Worm (Caenorhabditis elegans) whole organism, young adult: ENCODE measurements around the gene F14D2.8.

Experiments used
- D2030.7 ChIP-seq: fragments of 200-800 bp; sonication (Bioruptor generic); IDR thresholded peaks from 2 replicates; pipeline ENCODE4 v1.3.6; 2022; ENCODE audit warnings: missing genetic modification reagents, missing genetic modification characterization, missing compliant biosample characterization
- F10E7.11 ChIP-seq: sonication (generic microtip); optimal IDR thresholded peaks from 2 replicates; lab custom pipeline; 2017; ENCODE audit warnings: mild to moderate bottlenecking, missing genetic modification characterization, moderate library complexity, missing compliant biosample characterization
- F49E8.2 ChIP-seq: sonication (generic microtip); optimal IDR thresholded peaks from 3 replicates; lab custom pipeline; 2017; ENCODE audit warnings: missing genetic modification characterization, mild to moderate bottlenecking, missing compliant biosample characterization, antibody characterized with exemption, moderate library complexity; ENCODE audit not compliant: insufficient read depth
- F57A8.1 ChIP-seq: fragments of 200-800 bp; sonication (Bioruptor generic); optimal IDR thresholded peaks from 2 replicates; lab custom pipeline; 2018; ENCODE audit warnings: mild to moderate bottlenecking, missing genetic modification characterization, moderate library complexity, missing compliant biosample characterization
- F57C9.4 ChIP-seq: sonication (generic microtip); optimal IDR thresholded peaks from 2 replicates; lab custom pipeline; 2017; ENCODE audit warnings: mild to moderate bottlenecking, missing genetic modification characterization, missing compliant biosample characterization
- Y67H2A.10 ChIP-seq: fragments of 200-800 bp; sonication (Bioruptor generic); conservative IDR thresholded peaks from 2 replicates; pipeline ENCODE4 v1.3.6; 2022; ENCODE audit warnings: missing genetic modification reagents, missing genetic modification characterization, missing compliant biosample characterization
- akir-1 ChIP-seq: fragments of 200-800 bp; sonication (Bioruptor generic); optimal IDR thresholded peaks from 2 replicates; lab custom pipeline; 2018; ENCODE audit warnings: mild to moderate bottlenecking, missing genetic modification characterization, moderate library complexity, missing compliant biosample characterization
- aptf-3 ChIP-seq: fragments of 200-800 bp; sonication (Bioruptor generic); IDR thresholded peaks from 2 replicates; pipeline ENCODE4 v1.3.6; 2022; ENCODE audit warnings: missing genetic modification characterization, missing compliant biosample characterization
- bed-1 ChIP-seq: fragments of 200-800 bp; sonication (Bioruptor generic); IDR thresholded peaks from 2 replicates; pipeline ENCODE4 v1.3.6; 2022; ENCODE audit warnings: missing genetic modification reagents, missing genetic modification characterization, missing compliant biosample characterization
- ccch-3 ChIP-seq: fragments of 200-800 bp; sonication (Bioruptor generic); optimal IDR thresholded peaks from 2 replicates; lab custom pipeline; 2018; ENCODE audit warnings: mild to moderate bottlenecking, missing genetic modification characterization, missing compliant biosample characterization
- cebp-1 ChIP-seq, 2 experiments: fragments of 200-800 bp in 1 of 2; sonication (Bioruptor generic) in 1 of 2; sonication (generic microtip) in 1 of 2; IDR thresholded peaks in 1 of 2; optimal IDR thresholded peaks in 1 of 2; 2 replicates each; pipeline versions ENCODE4 v1.3.6 to Lab custom; 2017 to 2022; ENCODE audit warnings: missing compliant biosample characterization in 2 of 2, missing genetic modification characterization in 2 of 2, mild to moderate bottlenecking in 1 of 2, missing genetic modification reagents in 1 of 2, moderate library complexity in 1 of 2
- ceh-27 ChIP-seq: fragments of 200-800 bp; sonication (Bioruptor generic); optimal IDR thresholded peaks from 2 replicates; lab custom pipeline; 2018; ENCODE audit warnings: mild to moderate bottlenecking, missing genetic modification characterization, moderate library complexity, missing compliant biosample characterization
- ceh-91 ChIP-seq: fragments of 200-800 bp; sonication (Bioruptor generic); IDR thresholded peaks from 2 replicates; pipeline ENCODE4 v1.3.6; 2022; ENCODE audit warnings: missing genetic modification reagents, missing genetic modification characterization, missing compliant biosample characterization
- efl-1 ChIP-seq: fragments of 150-350 bp; optimal IDR thresholded peaks from 2 replicates; lab custom pipeline; 2014; ENCODE audit warnings: missing biosample characterization, missing genetic modification reagents, missing genetic modification characterization
- egrh-3 ChIP-seq: fragments of 200-800 bp; sonication (Bioruptor generic); IDR thresholded peaks from 2 replicates; pipeline ENCODE4 v1.3.6; 2022; ENCODE audit warnings: missing genetic modification reagents, missing genetic modification characterization, missing compliant biosample characterization
- ets-4 ChIP-seq: fragments of 200-800 bp; sonication (Bioruptor generic); optimal IDR thresholded peaks from 2 replicates; lab custom pipeline; 2018; ENCODE audit warnings: mild to moderate bottlenecking, missing genetic modification characterization, missing compliant biosample characterization
- hlh-26 ChIP-seq: fragments of 200-800 bp; sonication (Bioruptor generic); conservative IDR thresholded peaks from 2 replicates; pipeline ENCODE4 v1.3.6; 2022; ENCODE audit warnings: missing genetic modification reagents, missing genetic modification characterization, missing compliant biosample characterization
- hsf-1 ChIP-seq: fragments of 200-800 bp; sonication (Bioruptor generic); IDR thresholded peaks from 2 replicates; pipeline ENCODE4 v1.3.6; 2022; ENCODE audit warnings: missing genetic modification reagents, missing genetic modification characterization, missing compliant biosample characterization
- lag-1 ChIP-seq: fragments of 200-800 bp; sonication (Bioruptor generic); IDR thresholded peaks from 2 replicates; pipeline ENCODE4 v1.3.6; 2022; ENCODE audit warnings: missing genetic modification reagents, missing genetic modification characterization, missing compliant biosample characterization
- let-526 ChIP-seq: fragments of 200-800 bp; sonication (Bioruptor generic); IDR thresholded peaks from 2 replicates; pipeline ENCODE4 v1.3.6; 2022; ENCODE audit warnings: missing genetic modification reagents, missing genetic modification characterization, missing compliant biosample characterization
- let-607 ChIP-seq, 2 experiments: fragments of 200-800 bp in 1 of 2; sonication (Bioruptor generic) in 1 of 2; sonication (generic microtip) in 1 of 2; optimal IDR thresholded peaks; 2 replicates each; lab custom pipeline; 2016 to 2018; ENCODE audit warnings: mild to moderate bottlenecking in 2 of 2, missing compliant biosample characterization in 2 of 2, missing genetic modification characterization in 2 of 2, moderate library complexity in 2 of 2, missing genotype in 1 of 2
- lin-26 ChIP-seq: fragments of 200-800 bp; sonication (Bioruptor generic); IDR thresholded peaks from 2 replicates; pipeline ENCODE4 v1.3.6; 2022; ENCODE audit warnings: missing genetic modification reagents, missing genetic modification characterization, missing compliant biosample characterization
- lir-1 ChIP-seq: fragments of 200-800 bp; sonication (Bioruptor generic); conservative IDR thresholded peaks from 2 replicates; pipeline ENCODE4 v1.3.6; 2022; ENCODE audit warnings: missing genetic modification reagents, missing genetic modification characterization, missing compliant biosample characterization
- lsl-1 ChIP-seq: fragments of 200-800 bp; sonication (Bioruptor generic); optimal IDR thresholded peaks from 2 replicates; lab custom pipeline; 2018; ENCODE audit warnings: mild to moderate bottlenecking, missing genetic modification characterization, moderate library complexity, missing compliant biosample characterization
- madf-3 ChIP-seq: fragments of 200-800 bp; sonication (Bioruptor generic); IDR thresholded peaks from 2 replicates; pipeline ENCODE4 v1.3.6; 2022; ENCODE audit warnings: missing genetic modification reagents, missing genetic modification characterization, missing compliant biosample characterization
- madf-6 ChIP-seq: fragments of 200-800 bp; sonication (Bioruptor generic); IDR thresholded peaks from 2 replicates; pipeline ENCODE4 v1.3.6; 2022; ENCODE audit warnings: missing genetic modification reagents, missing genetic modification characterization, missing compliant biosample characterization
- madf-8 ChIP-seq: fragments of 200-800 bp; sonication (Bioruptor generic); conservative IDR thresholded peaks from 2 replicates; pipeline ENCODE4 v1.3.6; 2022; ENCODE audit warnings: missing genetic modification reagents, missing genetic modification characterization, missing compliant biosample characterization
- mcd-1 ChIP-seq: fragments of 200-800 bp; sonication (Bioruptor generic); IDR thresholded peaks from 2 replicates; pipeline ENCODE4 v1.3.6; 2022; ENCODE audit warnings: missing genetic modification reagents, missing genetic modification characterization, missing compliant biosample characterization
- mes-4 ChIP-seq: sonication (generic microtip); optimal IDR thresholded peaks from 2 replicates; lab custom pipeline; 2016; ENCODE audit warnings: missing genotype, missing genetic modification characterization, missing compliant biosample characterization
- nfyb-1 ChIP-seq: fragments of 200-800 bp; sonication (Bioruptor generic); IDR thresholded peaks from 2 replicates; pipeline ENCODE4 v1.3.6; 2022; ENCODE audit warnings: missing genetic modification reagents, missing genetic modification characterization, missing compliant biosample characterization
- nhr-27 ChIP-seq: fragments of 200-800 bp; sonication (Bioruptor generic); optimal IDR thresholded peaks from 2 replicates; lab custom pipeline; 2018; ENCODE audit warnings: mild to moderate bottlenecking, missing genetic modification characterization, moderate library complexity, missing compliant biosample characterization
- rcor-1 ChIP-seq: fragments of 200-800 bp; sonication (Bioruptor generic); IDR thresholded peaks from 2 replicates; pipeline ENCODE4 v1.3.6; 2022; ENCODE audit warnings: missing genetic modification reagents, missing genetic modification characterization, missing compliant biosample characterization
- snpc-1.1 ChIP-seq: sonication (generic microtip); optimal IDR thresholded peaks from 2 replicates; lab custom pipeline; 2017; ENCODE audit warnings: missing genetic modification characterization, mild to moderate bottlenecking, missing compliant biosample characterization, antibody characterized with exemption, moderate library complexity, missing genotype, missing genetic modification reagents; ENCODE audit not compliant: insufficient read depth
- unc-62 ChIP-seq: fragments of 150-350 bp; optimal IDR thresholded peaks from 2 replicates; lab custom pipeline; 2014; ENCODE audit warnings: missing biosample characterization, missing genetic modification reagents, missing genetic modification characterization
- xnd-1 ChIP-seq: sonication (generic microtip); optimal IDR thresholded peaks from 2 replicates; lab custom pipeline; 2016; ENCODE audit warnings: missing genotype, missing genetic modification reagents, missing genetic modification characterization, missing compliant biosample characterization
- ztf-18 ChIP-seq: sonication (generic microtip); optimal IDR thresholded peaks from 2 replicates; lab custom pipeline; 2016; ENCODE audit warnings: missing genotype, mild to moderate bottlenecking, missing genetic modification characterization, missing compliant biosample characterization
- ztf-28 ChIP-seq: fragments of 200-800 bp; sonication (Bioruptor generic); IDR thresholded peaks from 2 replicates; pipeline ENCODE4 v1.3.6; 2022; ENCODE audit warnings: missing genetic modification reagents, missing genetic modification characterization, missing compliant biosample characterization
- ztf-6 ChIP-seq: fragments of 200-800 bp; sonication (Bioruptor generic); IDR thresholded peaks from 2 replicates; pipeline ENCODE4 v1.3.6; 2022; ENCODE audit warnings: missing genetic modification reagents, missing genetic modification characterization, missing compliant biosample characterization

The F14D2.8 gene

ce11 chrII:3347940-3348610 is 1.6 kb downstream of the F14D2.8 start, which contains the start of the genes F14D2.14 and bath-29 (continued):
- TF ChIP-seq lsl-1 (GFP tag; lab: Kevin White, UChicago) (peak; percentile 71), nfyb-1 (GFP tag; lab: Robert Waterston, UW) (peak; percentile 70; the same call in 1 of the 2 replicates), mes-4 (tag; lab: Kevin White, UChicago) (no peak), akir-1 (GFP tag; lab: Kevin White, UChicago) (no peak), hsf-1 (GFP tag; lab: Robert Waterston, UW) (peak; percentile 90), ztf-6 (GFP tag; lab: Robert Waterston, UW) (no peak), hlh-26 (GFP tag; lab: Robert Waterston, UW) (no peak), rcor-1 (GFP tag; lab: Robert Waterston, UW) (peak; percentile 15; the same call in 1 of the 2 replicates), xnd-1 (tag; lab: Kevin White, UChicago) (peak; percentile 15), aptf-3 (GFP tag; lab: Robert Waterston, UW) (no peak), madf-8 (0 out of 2 replicates have a peak, but pooled peaks have one; percentile 45), unc-62 (GFP tag; lab: Kevin White, UChicago) (no peak), lin-26 (no peak), efl-1 (peak; percentile 0)

ce11 chrII:3346328-3346780 is 3.3 kb downstream of the F14D2.8 start, which contains the start of gene bath-30:
TSS of gene bath-30 (minus strand) at chrII:3346378.
- TF ChIP-seq lir-1 (GFP tag; lab: Robert Waterston, UW) = no peak
- no peak for TF ChIP-seq lag-1 (GFP tag; lab: Robert Waterston, UW)
- TF ChIP-seq D2030.7 (GFP tag; lab: Robert Waterston, UW) = peak; percentile 40
- TF ChIP-seq lsl-1 (GFP tag; lab: Kevin White, UChicago) = peak; percentile 81
- TF ChIP-seq F57C9.4 (tag; lab: Kevin White, UChicago) = no peak
- TF ChIP-seq ztf-6 (GFP tag; lab: Robert Waterston, UW) = no peak
- no peak for TF ChIP-seq ztf-18 (tag; lab: Kevin White, UChicago)
- TF ChIP-seq ccch-3 = no peak
- no peak for TF ChIP-seq mcd-1 (GFP tag; lab: Robert Waterston, UW)
- no peak for TF ChIP-seq rcor-1 (GFP tag; lab: Robert Waterston, UW)
- TF ChIP-seq nhr-27 (tag; lab: Kevin White, UChicago) = no peak
- peak; percentile 13 for TF ChIP-seq snpc-1.1 (tag; lab: Kevin White, UChicago)
- TF ChIP-seq Y67H2A.10 = no peak
- TF ChIP-seq egrh-3 (GFP tag; lab: Robert Waterston, UW) = no peak
- peak; percentile 13 for TF ChIP-seq F49E8.2 (tag; lab: Kevin White, UChicago)
- TF ChIP-seq ceh-91 (GFP tag; lab: Robert Waterston, UW) = 0 out of 2 replicates have a peak, but pooled peaks have one; percentile 24
- peak; percentile 52 for TF ChIP-seq madf-6 (GFP tag; lab: Robert Waterston, UW)

ce11 chrII:3344917-3345316 is 4.8 kb downstream of the F14D2.8 start, which contains the start of gene bath-28:
TSS of gene bath-28 (minus strand) at chrII:3344967.
- no peak for TF ChIP-seq ztf-28 (GFP tag; lab: Robert Waterston, UW)
- TF ChIP-seq lsl-1 (GFP tag; lab: Kevin White, UChicago) = peak; percentile 72
- peak; percentile 36; the same call in 1 of the 2 replicates for TF ChIP-seq D2030.7 (GFP tag; lab: Robert Waterston, UW)
- no peak for TF ChIP-seq efl-1
- TF ChIP-seq madf-6 (GFP tag; lab: Robert Waterston, UW) = peak; percentile 54; the same call in 1 of the 2 replicates
- TF ChIP-seq, all 124 proteins: peak for 3

ce11 chrII:3343714-3344113 is 6.0 kb downstream of the F14D2.8 start, which contains the start of gene F14D2.15:
TSS of gene F14D2.15 (minus strand) at chrII:3343814.
- TF ChIP-seq lsl-1 (GFP tag; lab: Kevin White, UChicago) (no peak), F57A8.1 (GFP tag; lab: Kevin White, UChicago) (no peak), xnd-1 (tag; lab: Kevin White, UChicago) (no peak), ets-4 (GFP tag; lab: Kevin White, UChicago) (no peak), cebp-1 (GFP tag; IDR thresholded peaks at IDR 0.05; lab: Robert Waterston, UW) (no peak), cebp-1 (tag; optimal IDR thresholded peaks at IDR 0.05; lab: Kevin White, UChicago) (no peak), let-526 (GFP tag; lab: Robert Waterston, UW) (no peak), madf-3 (GFP tag; lab: Robert Waterston, UW) (no peak), ceh-91 (GFP tag; lab: Robert Waterston, UW) (no peak), akir-1 (GFP tag; lab: Kevin White, UChicago) (no peak), F10E7.11 (no peak), mes-4 (tag; lab: Kevin White, UChicago) (no peak), ceh-27 (no peak), snpc-1.1 (tag; lab: Kevin White, UChicago) (no peak), let-607 (tag; optimal IDR thresholded peaks at IDR 0.05; lab: Kevin White, UChicago) (no peak), nhr-27 (tag; lab: Kevin White, UChicago) (no peak), bed-1 (GFP tag; lab: Robert Waterston, UW) (no peak)
